Fruit fly (Drosophila melanogaster) whole organism, pupa: ENCODE results near the gene Afti.

Source experiments
- CG12605 ChIP-seq: fragments of 200-800 bp; sonication (Bioruptor generic); IDR thresholded peaks from 2 replicates; pipeline ENCODE4 v1.3.6; 2022; ENCODE audit warnings: missing biosample characterization, missing genetic modification characterization
- Pif1A ChIP-seq: fragments of 200-800 bp; sonication (Bioruptor generic); optimal IDR thresholded peaks from 3 replicates; lab custom pipeline; 2016; ENCODE audit warnings: missing biosample characterization, missing genetic modification characterization
- Snoo ChIP-seq: fragments of 200-800 bp; sonication (Bioruptor generic); optimal IDR thresholded peaks from 3 replicates; lab custom pipeline; 2017; ENCODE audit warnings: missing biosample characterization, mild to moderate bottlenecking, missing genetic modification characterization, inconsistent platforms

dm6 chr3R:14277894-14278522 lies 48.5 kb downstream of the Afti start:
- TF ChIP-seq CG12605 (peak; percentile 97), Pif1A (GFP tag; lab: Kevin White, UChicago) (peak; percentile 96), Snoo (peak; percentile 93)
